Fruit fly (Drosophila melanogaster) whole organism, wandering third instar larva: ENCODE results near the gene pasi2.

Source experiments
- Hr83 ChIP-seq: fragments of 200-300 bp; sonication (Bioruptor generic); optimal IDR thresholded peaks from 2 replicates; lab custom pipeline; 2016; ENCODE audit warnings: missing biosample characterization, mild to moderate bottlenecking, missing genetic modification characterization, moderate library complexity; ENCODE audit not compliant: poor library complexity, severe bottlenecking
- Jra ChIP-seq: sonication (Bioruptor generic); optimal IDR thresholded peaks from 2 replicates; lab custom pipeline; 2016; ENCODE audit warnings: missing biosample characterization, missing genetic modification characterization
- Mio ChIP-seq: sonication (Bioruptor generic); optimal IDR thresholded peaks from 2 replicates; lab custom pipeline; 2016; ENCODE audit warnings: missing biosample characterization, missing genetic modification characterization
- N ChIP-seq: fragments of >200 bp; optimal IDR thresholded peaks from 2 replicates; lab custom pipeline; 2018; ENCODE audit warnings: missing biosample characterization, missing external identifiers, missing genetic modification characterization
- br ChIP-seq: fragments of 200-800 bp; sonication (Bioruptor generic); optimal IDR thresholded peaks from 2 replicates; lab custom pipeline; 2016; ENCODE audit warnings: missing biosample characterization, missing genetic modification characterization
- ey ChIP-seq: fragments of 200-800 bp; sonication (Bioruptor generic); optimal IDR thresholded peaks from 2 replicates; lab custom pipeline; 2016; ENCODE audit warnings: missing biosample characterization, missing genetic modification characterization
- fru ChIP-seq: fragments of 200-800 bp; sonication (Bioruptor generic); optimal IDR thresholded peaks from 3 replicates; lab custom pipeline; 2016; ENCODE audit warnings: missing biosample characterization, mild to moderate bottlenecking, missing genetic modification characterization
- jim ChIP-seq: fragments of 175-275, 200-325 bp; sonication (Bioruptor generic); optimal IDR thresholded peaks from 2 replicates; lab custom pipeline; 2016; ENCODE audit warnings: missing biosample characterization, mild to moderate bottlenecking, missing genetic modification characterization
- psq ChIP-seq: fragments of 200-800 bp; sonication (Bioruptor generic); optimal IDR thresholded peaks from 3 replicates; lab custom pipeline; 2017; ENCODE audit warnings: missing biosample characterization, mild to moderate bottlenecking, missing genetic modification characterization, moderate library complexity

- TF ChIP-seq Hr83, result no peak
- TF ChIP-seq fru, result no peak
- TF ChIP-seq psq (GFP tag; lab: Kevin White, UChicago), result peak; percentile 89
- TF ChIP-seq Jra, result no peak
- no peak for TF ChIP-seq br
- no peak for TF ChIP-seq jim (GFP tag; lab: Kevin White, UChicago)
- TF ChIP-seq ey (GFP tag; lab: Kevin White, UChicago), result no peak
- TF ChIP-seq N, result no peak
- no peak for TF ChIP-seq Mio (GFP tag; lab: Kevin White, UChicago)
Measured at dm6 chr3R:9348379-9348721, 13.4 kb downstream of the pasi2 start.
